Worm (Caenorhabditis elegans) whole organism, L4 larva: ENCODE data around the gene sra-28.

Experiments
- lin-39 ChIP-seq: fragments of 150-350 bp; optimal IDR thresholded peaks from 2 replicates; lab custom pipeline; 2014; ENCODE audit warnings: missing biosample characterization, missing genetic modification reagents, missing genetic modification characterization
- mdl-1 ChIP-seq, 2 experiments: fragments of 150-350 bp in 1 of 2; sonication (generic microtip) in 1 of 2; optimal IDR thresholded peaks; 2 replicates each; lab custom pipeline; 2014 to 2017; ENCODE audit warnings: missing biosample characterization in 2 of 2, missing genetic modification characterization in 2 of 2
- unc-62 ChIP-seq, 3 experiments: fragments of 150-350 bp in 1 of 3; sonication (generic microtip); optimal IDR thresholded peaks in 2 of 3; peaks in 1 of 3; 1 replicate in 1 of 3; 2 replicates in 2 of 3; lab custom pipeline; 2014 to 2017; ENCODE audit warnings: missing biosample characterization in 3 of 3, missing genetic modification characterization in 3 of 3, missing genetic modification reagents in 3 of 3, missing genotype in 1 of 3

DNA sequence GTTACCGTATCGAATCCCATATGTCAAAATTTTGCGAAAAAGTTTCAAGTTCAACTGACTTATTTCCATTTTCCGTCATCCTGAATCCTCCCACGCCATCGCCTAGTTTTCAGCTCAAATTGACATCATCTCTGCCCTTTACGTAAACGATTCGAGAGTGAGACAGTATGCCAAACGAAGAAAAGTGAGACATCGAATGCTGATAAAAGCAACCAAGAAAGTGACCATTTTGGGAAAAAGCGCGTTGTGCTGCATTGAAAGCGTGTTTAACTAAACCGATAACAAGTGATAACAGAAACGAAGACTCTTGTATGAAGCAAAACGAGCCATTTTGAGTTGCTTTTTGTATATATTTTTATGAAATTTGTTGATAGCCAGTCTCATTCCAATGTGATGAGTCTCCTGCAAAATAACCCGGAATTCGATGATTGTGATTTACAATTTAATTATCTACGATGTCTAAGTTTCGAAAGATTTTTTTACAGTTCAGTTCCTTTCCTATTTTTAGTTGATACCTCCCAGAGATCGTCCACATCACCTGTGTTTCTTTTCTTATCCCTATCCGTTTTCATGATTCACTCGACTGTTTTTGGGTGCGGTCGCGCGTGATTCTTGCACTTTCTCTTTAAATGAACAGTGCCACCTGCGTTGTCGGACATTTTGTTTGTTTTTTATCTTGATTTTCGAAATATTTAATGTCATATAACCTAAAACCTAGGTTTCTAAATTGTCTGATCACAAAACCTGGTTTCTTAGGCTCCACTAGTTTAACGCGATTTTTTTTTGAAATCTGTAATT is 41.9 kb upstream of the sra-28 start:
- TF ChIP-seq lin-39 (tag; lab: Kevin White, UChicago) (no peak), unc-62 (GFP tag; optimal IDR thresholded peaks at IDR 0.05 in 1 of 2; lab: Kevin White, UChicago) (peak in 1 of 2 experiments; percentile 86), unc-62 (tag; optimal IDR thresholded peaks at IDR 0.05; lab: Kevin White, UChicago) (no peak), mdl-1 (tag; optimal IDR thresholded peaks at IDR 0.05; lab: Kevin White, UChicago) (no peak)
